Fruit fly (Drosophila melanogaster): ENCODE results near the gene lectin-29Ca.

DNA sequence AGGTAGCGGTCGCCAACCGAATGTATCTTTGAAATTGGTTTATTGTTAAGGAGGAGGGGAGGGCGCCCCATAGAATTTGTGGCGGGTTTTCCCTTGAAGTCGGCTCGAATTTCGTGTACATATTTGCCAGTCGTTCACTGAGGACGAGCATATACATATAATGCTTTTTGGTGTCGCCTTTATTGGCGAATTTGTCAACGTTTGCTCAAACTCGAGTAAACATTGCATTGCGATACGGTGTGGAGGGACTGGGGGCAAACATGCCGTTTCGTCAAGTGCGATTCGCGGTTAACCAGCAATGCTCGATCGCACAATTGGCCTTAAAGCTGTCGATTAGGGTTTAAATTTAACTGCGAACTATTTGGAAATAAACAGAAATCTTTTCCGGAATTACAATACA lies 23.5 kb upstream of the lectin-29Ca start:
- TF ChIP-seq h (optimal IDR thresholded peaks at IDR 0.05) = no peak
- TF ChIP-seq psq (optimal IDR thresholded peaks at IDR 0.05) = no peak
- no peak for TF ChIP-seq Myc (optimal IDR thresholded peaks at IDR 0.05)
- no peak for TF ChIP-seq insv (optimal IDR thresholded peaks at IDR 0.05)
- no peak for TF ChIP-seq Sin3A (optimal IDR thresholded peaks at IDR 0.05)
